Worm (Caenorhabditis elegans): ENCODE measurements around the gene uba-1.

uba-1 gene

ce11 chrIV:10007758-10008157 is 13.0 kb upstream of the uba-1 start:
- peak; percentile 78 for TF ChIP-seq nhr-25 (tag; optimal IDR thresholded peaks at IDR 0.05)
- peak; percentile 22 for TF ChIP-seq hmg-11 (tag; optimal IDR thresholded peaks at IDR 0.05)
- TF ChIP-seq elt-1 (tag; optimal IDR thresholded peaks at IDR 0.05) = no peak
- peak; percentile 63 for TF ChIP-seq pha-4 (tag; optimal IDR thresholded peaks at IDR 0.05)
- peak; percentile 91 for TF ChIP-seq nhr-23 (tag; optimal IDR thresholded peaks at IDR 0.05)
- no peak for TF ChIP-seq unc-62 (GFP tag; optimal IDR thresholded peaks at IDR 0.05)
- TF ChIP-seq nhr-43 (tag; optimal IDR thresholded peaks at IDR 0.05; ENCODE audit: poor library complexity, severe bottlenecking) = peak; percentile 41
- no peak for TF ChIP-seq nhr-77 (tag; optimal IDR thresholded peaks at IDR 0.05)
- no peak for TF ChIP-seq ZK546.5 (tag; optimal IDR thresholded peaks at IDR 0.05)

ce11 chrIV:10006792-10007191 is 12.0 kb upstream of the uba-1 start, which contains the start of gene C47E12.13:
C47E12.13 (minus strand) TSS chrIV:10006892.
- TF ChIP-seq pha-4 (tag; optimal IDR thresholded peaks at IDR 0.05) (no peak), unc-39 (tag; optimal IDR thresholded peaks at IDR 0.05) (no peak), ztf-11 (tag; optimal IDR thresholded peaks at IDR 0.05) (no peak), tbx-2 (tag; optimal IDR thresholded peaks at IDR 0.05) (no peak), ztf-4 (tag; optimal IDR thresholded peaks at IDR 0.05) (no peak), elt-3 (tag; optimal IDR thresholded peaks at IDR 0.05) (no peak), pqm-1 (tag; optimal IDR thresholded peaks at IDR 0.05) (no peak)

DNA sequence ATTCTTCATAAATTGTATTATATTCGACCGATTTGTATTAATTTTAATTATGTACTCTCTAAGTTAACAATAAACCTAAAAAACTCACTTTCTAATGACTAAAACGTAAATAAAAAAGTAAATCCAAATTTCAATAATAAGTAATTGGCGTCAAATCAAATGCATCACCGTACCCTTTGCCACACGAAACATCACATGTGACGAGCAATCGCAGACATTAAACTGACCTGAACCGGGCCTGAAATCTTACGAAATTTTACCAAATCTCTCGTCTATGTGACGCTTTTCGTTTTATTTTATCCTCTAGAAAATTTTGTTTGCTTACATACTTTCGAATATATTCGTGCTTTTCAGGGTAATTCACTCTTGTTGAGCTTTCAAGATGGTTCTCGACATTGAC is 8.6 kb upstream of the uba-1 start, which contains the start of the genes C47E12.2 and sars-1:
C47E12.2 (minus strand) TSS at position 131 of the 400 bp plus-strand sequence.
sars-1 (plus strand) TSS at position 355 of the 400 bp plus-strand sequence.
- no peak for TF ChIP-seq lin-39 (tag; optimal IDR thresholded peaks at IDR 0.05)
- no peak for TF ChIP-seq elt-3 (tag; optimal IDR thresholded peaks at IDR 0.05)
- no peak for TF ChIP-seq unc-62 (GFP tag; optimal IDR thresholded peaks at IDR 0.05)
- peak; percentile 4 for TF ChIP-seq egl-5 (tag; optimal IDR thresholded peaks at IDR 0.05)
- no peak for TF ChIP-seq nhr-77 (tag; optimal IDR thresholded peaks at IDR 0.05)
- TF ChIP-seq ceh-28 (tag; optimal IDR thresholded peaks at IDR 0.05) = no peak
- TF ChIP-seq ztf-4 (tag; optimal IDR thresholded peaks at IDR 0.05) = no peak
- peak; percentile 42 for TF ChIP-seq hmg-11 (tag; optimal IDR thresholded peaks at IDR 0.05)
- no peak for TF ChIP-seq nhr-237 (tag; optimal IDR thresholded peaks at IDR 0.05)
- TF ChIP-seq nhr-12 (tag; optimal IDR thresholded peaks at IDR 0.05) = no peak
- no peak for TF ChIP-seq nhr-25 (tag; optimal IDR thresholded peaks at IDR 0.05)
- TF ChIP-seq nhr-11 (tag; optimal IDR thresholded peaks at IDR 0.05) = no peak
- TF ChIP-seq nfya-1 (tag; optimal IDR thresholded peaks at IDR 0.05; ENCODE audit: insufficient read depth) = peak; percentile 48
- TF ChIP-seq mml-1 (tag; optimal IDR thresholded peaks at IDR 0.05) = no peak
- TF ChIP-seq pha-4 (tag; optimal IDR thresholded peaks at IDR 0.05) = peak; percentile 49
- TF ChIP-seq lin-15B (tag; optimal IDR thresholded peaks at IDR 0.05) = peak; percentile 43

DNA sequence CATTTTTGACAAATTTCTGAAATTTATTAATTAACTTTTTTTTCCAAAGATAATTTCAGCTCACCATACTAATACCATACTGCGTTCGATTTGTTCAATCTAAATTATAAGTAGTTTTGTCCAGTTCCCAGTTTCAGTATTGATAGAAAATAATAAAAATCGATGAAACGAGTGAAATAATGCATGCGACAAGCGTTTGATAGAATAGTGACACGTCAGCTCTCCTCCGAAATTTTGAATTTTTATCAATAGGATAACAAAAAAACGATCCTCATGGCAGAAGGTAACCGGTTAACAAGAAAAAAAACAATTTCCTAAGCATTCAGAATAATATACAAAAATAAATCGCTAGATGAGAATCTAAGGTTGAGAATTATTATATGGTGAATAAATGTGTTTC is 7.0 kb upstream of the uba-1 start, which contains the start of gene C47E12.3:
C47E12.3 (minus strand) TSS at position 101 of the 400 bp plus-strand sequence.
- no peak for TF ChIP-seq sea-2 (GFP tag; optimal IDR thresholded peaks at IDR 0.05)
- no peak for TF ChIP-seq mml-1 (tag; optimal IDR thresholded peaks at IDR 0.05)
- TF ChIP-seq eor-1 (tag; optimal IDR thresholded peaks at IDR 0.05) = no peak
- TF ChIP-seq nhr-11 (tag; optimal IDR thresholded peaks at IDR 0.05) = no peak
- TF ChIP-seq elt-2 (tag; optimal IDR thresholded peaks at IDR 0.05) = no peak
- TF ChIP-seq ceh-16 (tag; optimal IDR thresholded peaks at IDR 0.05) = no peak
- TF ChIP-seq lin-39 (tag; optimal IDR thresholded peaks at IDR 0.05) = no peak
- TF ChIP-seq tbx-2 (tag; optimal IDR thresholded peaks at IDR 0.05) = no peak
- TF ChIP-seq nhr-28 (tag; optimal IDR thresholded peaks at IDR 0.05) = no peak
- no peak for TF ChIP-seq ztf-4 (tag; optimal IDR thresholded peaks at IDR 0.05)
- no peak for TF ChIP-seq ceh-28 (tag; optimal IDR thresholded peaks at IDR 0.05)
- TF ChIP-seq ceh-9 (tag; optimal IDR thresholded peaks at IDR 0.05) = no peak
- TF ChIP-seq nhr-43 (tag; optimal IDR thresholded peaks at IDR 0.05; ENCODE audit: poor library complexity, severe bottlenecking) = no peak
- TF ChIP-seq nhr-237 (tag; optimal IDR thresholded peaks at IDR 0.05) = no peak

ce11 chrIV:9998487-9999218 is 3.9 kb upstream of the uba-1 start, which contains the start of gene pyp-1:
pyp-1 (minus strand) TSS chrIV:9998925.
- TF ChIP-seq tbx-2 (tag; optimal IDR thresholded peaks at IDR 0.05) (no peak), unc-62 (GFP tag; optimal IDR thresholded peaks at IDR 0.05) (no peak), lin-39 (tag; optimal IDR thresholded peaks at IDR 0.05) (peak; percentile 25), mdl-1 (tag; optimal IDR thresholded peaks at IDR 0.05) (no peak), nfya-1 (tag; optimal IDR thresholded peaks at IDR 0.05; ENCODE audit: insufficient read depth) (peak; percentile 15), ama-1 (optimal IDR thresholded peaks at IDR 0.05) (peak; percentile 19), elt-2 (tag; optimal IDR thresholded peaks at IDR 0.05) (peak; percentile 74), ZK546.5 (tag; optimal IDR thresholded peaks at IDR 0.05) (no peak), ceh-28 (tag; optimal IDR thresholded peaks at IDR 0.05) (peak; percentile 40), elt-1 (tag; optimal IDR thresholded peaks at IDR 0.05) (no peak), jun-1 (tag; optimal IDR thresholded peaks at IDR 0.05) (peak; percentile 21), unc-39 (tag; optimal IDR thresholded peaks at IDR 0.05) (no peak), pha-4 (tag; optimal IDR thresholded peaks at IDR 0.05) (peak; percentile 75), elt-3 (tag; optimal IDR thresholded peaks at IDR 0.05) (no peak), egl-27 (tag; optimal IDR thresholded peaks at IDR 0.05) (no peak), snpc-4 (tag; optimal IDR thresholded peaks at IDR 0.05) (peak; percentile 7), nhr-25 (tag; optimal IDR thresholded peaks at IDR 0.05) (no peak), lin-15B (tag; optimal IDR thresholded peaks at IDR 0.05) (no peak), ztf-11 (tag; optimal IDR thresholded peaks at IDR 0.05) (no peak), nhr-43 (tag; optimal IDR thresholded peaks at IDR 0.05; ENCODE audit: poor library complexity, severe bottlenecking) (no peak), zag-1 (tag; optimal IDR thresholded peaks at IDR 0.05) (no peak), ceh-82 (tag; optimal IDR thresholded peaks at IDR 0.05) (no peak), nhr-23 (tag; optimal IDR thresholded peaks at IDR 0.05) (no peak), daf-12 (tag; optimal IDR thresholded peaks at IDR 0.05) (no peak), fkh-10 (GFP tag; optimal IDR thresholded peaks at IDR 0.05) (no peak), nhr-237 (tag; optimal IDR thresholded peaks at IDR 0.05) (no peak), pqm-1 (tag; optimal IDR thresholded peaks at IDR 0.05) (peak; percentile 83)
